Worm (Caenorhabditis elegans): Measurements from ENCODE around the gene srb-1.

ce11 chrII:5184661-5185545, 14.1 kb upstream of the srb-1 start:
- TF ChIP-seq pqm-1 (tag; optimal IDR thresholded peaks at IDR 0.05) (peak; percentile 87), egl-5 (tag; optimal IDR thresholded peaks at IDR 0.05) (no peak), unc-62 (GFP tag; optimal IDR thresholded peaks at IDR 0.05) (no peak), nhr-11 (tag; optimal IDR thresholded peaks at IDR 0.05) (no peak), mml-1 (tag; optimal IDR thresholded peaks at IDR 0.05) (no peak)

Measured in whole organism, L3 larva.